Fruit fly (Drosophila melanogaster) whole organism, wandering third instar larva: ENCODE measurements around the gene TSG101.

Source experiments
- Abd-B ChIP-seq: fragments of >200 bp; optimal IDR thresholded peaks from 2 replicates; lab custom pipeline; 2017; ENCODE audit warnings: missing biosample characterization, missing genetic modification characterization
- CG32264 ChIP-seq: fragments of 200-800 bp; sonication (Bioruptor generic); optimal IDR thresholded peaks from 2 replicates; lab custom pipeline; 2016; ENCODE audit warnings: missing biosample characterization, missing genetic modification characterization
- CG9705 ChIP-seq: fragments of 200-800 bp; sonication (Bioruptor generic); optimal IDR thresholded peaks from 2 replicates; lab custom pipeline; 2018; ENCODE audit warnings: missing biosample characterization, mild to moderate bottlenecking, missing genetic modification characterization
- CrebA ChIP-seq: fragments of 200-800 bp; sonication (Bioruptor generic); optimal IDR thresholded peaks from 2 replicates; lab custom pipeline; 2016; ENCODE audit warnings: missing biosample characterization, mild to moderate bottlenecking, missing genetic modification characterization, borderline replicate concordance
- Dfd ChIP-seq: fragments of >200 bp; optimal IDR thresholded peaks from 2 replicates; lab custom pipeline; 2017; ENCODE audit warnings: missing biosample characterization, missing genetic modification characterization
- Dif ChIP-seq: fragments of 200-275, 200-300 bp; sonication (Bioruptor generic); optimal IDR thresholded peaks from 2 replicates; lab custom pipeline; 2018; ENCODE audit warnings: missing biosample characterization, missing genetic modification characterization; ENCODE audit not compliant: partially characterized antibody
- GATAd ChIP-seq: sonication (Bioruptor generic); optimal IDR thresholded peaks from 2 replicates; lab custom pipeline; 2016; ENCODE audit warnings: missing biosample characterization, missing genetic modification characterization
- HLH106 ChIP-seq: fragments of 200-800 bp; optimal IDR thresholded peaks from 3 replicates; lab custom pipeline; 2019; ENCODE audit warnings: missing biosample characterization, mild to moderate bottlenecking, missing genetic modification characterization, moderate library complexity
- Hnf4 ChIP-seq: fragments of 200-800 bp; sonication (Bioruptor generic); optimal IDR thresholded peaks from 2 replicates; lab custom pipeline; 2016; ENCODE audit warnings: missing biosample characterization, mild to moderate bottlenecking, missing genetic modification characterization
- Hr78 ChIP-seq: fragments of >200 bp; optimal IDR thresholded peaks from 2 replicates; lab custom pipeline; 2017; ENCODE audit warnings: missing biosample characterization, missing genetic modification characterization
- Jra ChIP-seq: sonication (Bioruptor generic); optimal IDR thresholded peaks from 2 replicates; lab custom pipeline; 2016; ENCODE audit warnings: missing biosample characterization, missing genetic modification characterization
- Mio ChIP-seq: sonication (Bioruptor generic); optimal IDR thresholded peaks from 2 replicates; lab custom pipeline; 2016; ENCODE audit warnings: missing biosample characterization, missing genetic modification characterization
- Myc ChIP-seq: fragments of >200 bp; optimal IDR thresholded peaks from 2 replicates; lab custom pipeline; 2017
- N ChIP-seq: fragments of >200 bp; optimal IDR thresholded peaks from 2 replicates; lab custom pipeline; 2018; ENCODE audit warnings: missing biosample characterization, missing external identifiers, missing genetic modification characterization
- OdsH ChIP-seq: fragments of 200-800 bp; sonication (Bioruptor generic); optimal IDR thresholded peaks from 2 replicates; lab custom pipeline; 2016; ENCODE audit warnings: missing biosample characterization, mild to moderate bottlenecking, missing genetic modification characterization
- Rel ChIP-seq, 2 experiments: fragments of 200-800 bp; sonication (Bioruptor generic) in 1 of 2; optimal IDR thresholded peaks; 2 replicates in 1 of 2; 3 replicates in 1 of 2; lab custom pipeline; 2016 to 2019; ENCODE audit warnings: mild to moderate bottlenecking in 2 of 2, missing biosample characterization in 2 of 2, missing genetic modification characterization in 2 of 2, moderate library complexity in 1 of 2
- Sp1 ChIP-seq: fragments of 200-800 bp; sonication (Bioruptor generic); optimal IDR thresholded peaks from 3 replicates; lab custom pipeline; 2019; ENCODE audit warnings: missing biosample characterization, mild to moderate bottlenecking, missing genetic modification characterization, moderate library complexity
- Vsx2 ChIP-seq: fragments of 200-300, 225-300 bp; sonication (Bioruptor generic); optimal IDR thresholded peaks from 2 replicates; lab custom pipeline; 2018; ENCODE audit warnings: missing biosample characterization, missing genetic modification characterization; ENCODE audit not compliant: partially characterized antibody
- br ChIP-seq: fragments of 200-800 bp; sonication (Bioruptor generic); optimal IDR thresholded peaks from 2 replicates; lab custom pipeline; 2016; ENCODE audit warnings: missing biosample characterization, missing genetic modification characterization
- brk ChIP-seq: fragments of 200-800 bp; sonication (Bioruptor generic); optimal IDR thresholded peaks from 2 replicates; lab custom pipeline; 2016; ENCODE audit warnings: missing biosample characterization, mild to moderate bottlenecking, missing genetic modification characterization
- dl ChIP-seq, 2 experiments: fragments of 175-275, 200-275 bp in 1 of 2; fragments of 200-275 bp in 1 of 2; sonication (Bioruptor generic); optimal IDR thresholded peaks; lab custom pipeline; 2018; ENCODE audit warnings: mild to moderate bottlenecking in 2 of 2, missing biosample characterization in 2 of 2, missing genetic modification characterization in 2 of 2, moderate library complexity in 2 of 2; ENCODE audit not compliant: partially characterized antibody in 2 of 2, insufficient read depth in 1 of 2
- dsf ChIP-seq: sonication (Bioruptor generic); optimal IDR thresholded peaks from 2 replicates; lab custom pipeline; 2016; ENCODE audit warnings: missing biosample characterization, missing genetic modification characterization, borderline replicate concordance
- ey ChIP-seq: fragments of 200-800 bp; sonication (Bioruptor generic); optimal IDR thresholded peaks from 2 replicates; lab custom pipeline; 2016; ENCODE audit warnings: missing biosample characterization, missing genetic modification characterization
- foxo ChIP-seq, 2 experiments: fragments of 200-800 bp; sonication (Bioruptor generic); optimal IDR thresholded peaks; 2 replicates in 1 of 2; 3 replicates in 1 of 2; lab custom pipeline; 2016 to 2017; ENCODE audit warnings: missing biosample characterization in 2 of 2, missing genetic modification characterization in 2 of 2
- fru ChIP-seq: fragments of 200-800 bp; sonication (Bioruptor generic); optimal IDR thresholded peaks from 3 replicates; lab custom pipeline; 2016; ENCODE audit warnings: missing biosample characterization, mild to moderate bottlenecking, missing genetic modification characterization
- h ChIP-seq: fragments of 200-800 bp; sonication (Bioruptor generic); optimal IDR thresholded peaks from 3 replicates; lab custom pipeline; 2016; ENCODE audit warnings: missing biosample characterization, mild to moderate bottlenecking, missing genetic modification characterization
- jim ChIP-seq: fragments of 175-275, 200-325 bp; sonication (Bioruptor generic); optimal IDR thresholded peaks from 2 replicates; lab custom pipeline; 2016; ENCODE audit warnings: missing biosample characterization, mild to moderate bottlenecking, missing genetic modification characterization
- lola ChIP-seq: fragments of >200 bp; optimal IDR thresholded peaks from 2 replicates; lab custom pipeline; 2017; ENCODE audit warnings: missing biosample characterization, missing genetic modification characterization
- psq ChIP-seq: fragments of 200-800 bp; sonication (Bioruptor generic); optimal IDR thresholded peaks from 3 replicates; lab custom pipeline; 2017; ENCODE audit warnings: missing biosample characterization, mild to moderate bottlenecking, missing genetic modification characterization, moderate library complexity
- rgr ChIP-seq: fragments of 200-800 bp; sonication (Bioruptor generic); optimal IDR thresholded peaks from 3 replicates; lab custom pipeline; 2016; ENCODE audit warnings: missing biosample characterization, mild to moderate bottlenecking, missing genetic modification characterization
- sage ChIP-seq: fragments of 200-800 bp; sonication (Bioruptor generic); optimal IDR thresholded peaks from 2 replicates; lab custom pipeline; 2016; ENCODE audit warnings: missing biosample characterization, mild to moderate bottlenecking, missing genetic modification characterization
- sv ChIP-seq: fragments of 200-800 bp; sonication (Bioruptor generic); optimal IDR thresholded peaks from 3 replicates; lab custom pipeline; 2016; ENCODE audit warnings: missing biosample characterization, missing genetic modification characterization
- usp ChIP-seq: fragments of >200 bp; optimal IDR thresholded peaks from 2 replicates; lab custom pipeline; 2017; ENCODE audit warnings: missing biosample characterization, missing genetic modification characterization
- woc ChIP-seq: sonication (Bioruptor generic); optimal IDR thresholded peaks from 2 replicates; lab custom pipeline; 2016; ENCODE audit warnings: missing biosample characterization, mild to moderate bottlenecking, missing genetic modification characterization

Gene TSG101

dm6 chr3L:16872487-16872955 is 30.4 kb downstream of the TSG101 start:
- peak; percentile 37 for TF ChIP-seq ey (GFP tag; lab: Kevin White, UChicago)
- TF ChIP-seq foxo (GFP tag; optimal IDR thresholded peaks at IDR 0.05; lab: Kevin White, UChicago) = peak in 1 of 2 experiments; percentile 28
- TF ChIP-seq dl (GFP tag; optimal IDR thresholded peaks at IDR 0.05; lab: Kevin White, UChicago; ENCODE audit: insufficient read depth in 1 of 2, partially characterized antibody in 2 of 2) = no peak
- peak; percentile 23 for TF ChIP-seq br
- peak; percentile 33 for TF ChIP-seq woc (GFP tag; lab: Kevin White, UChicago)
- peak; percentile 14 for TF ChIP-seq rgr (GFP tag; lab: Kevin White, UChicago)
- TF ChIP-seq Dif (GFP tag; lab: Kevin White, UChicago) = no peak
- TF ChIP-seq brk (GFP tag; lab: Kevin White, UChicago) = no peak
- peak; percentile 47 for TF ChIP-seq OdsH
- TF ChIP-seq psq (GFP tag; lab: Kevin White, UChicago) = peak; percentile 25
- TF ChIP-seq sv (GFP tag; lab: Kevin White, UChicago) = peak; percentile 72
- peak; percentile 40 for TF ChIP-seq h (GFP tag; lab: Kevin White, UChicago)
- peak; percentile 34 for TF ChIP-seq fru (GFP tag; lab: Kevin White, UChicago)

- TF ChIP-seq Hnf4 (GFP tag; lab: Kevin White, UChicago) (no peak), sv (GFP tag; lab: Kevin White, UChicago) (no peak), GATAd (GFP tag; lab: Kevin White, UChicago) (no peak), usp (GFP tag; lab: Kevin White, UChicago) (no peak), Sp1 (GFP tag; lab: Kevin White, UChicago) (no peak), Dfd (no peak), CrebA (GFP tag; lab: Kevin White, UChicago) (no peak), Rel (GFP tag; optimal IDR thresholded peaks at IDR 0.05; lab: Kevin White, UChicago) (no peak), Rel (tag; optimal IDR thresholded peaks at IDR 0.05; lab: Kevin White, UChicago) (no peak), Mio (GFP tag; lab: Kevin White, UChicago) (no peak), dsf (no peak), HLH106 (tag; lab: Kevin White, UChicago) (no peak), Jra (GFP tag; lab: Kevin White, UChicago) (no peak), Abd-B (GFP tag; lab: Kevin White, UChicago) (no peak)
Observed at dm6 chr3L:16873127-16873543, 31.0 kb downstream of the TSG101 start.

- TF ChIP-seq CG32264 (GFP tag; lab: Kevin White, UChicago) = no peak
- TF ChIP-seq Rel (GFP tag; optimal IDR thresholded peaks at IDR 0.05; lab: Kevin White, UChicago) = no peak
- no peak for TF ChIP-seq Rel (tag; optimal IDR thresholded peaks at IDR 0.05; lab: Kevin White, UChicago)
- no peak for TF ChIP-seq CrebA (GFP tag; lab: Kevin White, UChicago)
- TF ChIP-seq br = no peak
- TF ChIP-seq sage (GFP tag; lab: Kevin White, UChicago) = no peak
- TF ChIP-seq sv (GFP tag; lab: Kevin White, UChicago) = no peak
- TF ChIP-seq Hnf4 (GFP tag; lab: Kevin White, UChicago) = no peak
- no peak for TF ChIP-seq ey (GFP tag; lab: Kevin White, UChicago)
- no peak for TF ChIP-seq CG9705 (GFP tag; lab: Kevin White, UChicago)
- no peak for TF ChIP-seq Jra (GFP tag; lab: Kevin White, UChicago)
- TF ChIP-seq Myc (lab: Kevin White, UChicago) = no peak
- no peak for TF ChIP-seq fru (GFP tag; lab: Kevin White, UChicago)
- no peak for TF ChIP-seq N
- no peak for TF ChIP-seq dsf
- no peak for TF ChIP-seq Sp1 (GFP tag; lab: Kevin White, UChicago)
- TF ChIP-seq HLH106 (tag; lab: Kevin White, UChicago) = no peak
- no peak for TF ChIP-seq jim (GFP tag; lab: Kevin White, UChicago)
- no peak for TF ChIP-seq Hr78 (GFP tag; lab: Kevin White, UChicago)
- no peak for TF ChIP-seq brk (GFP tag; lab: Kevin White, UChicago)
Observed at dm6 chr3L:16873679-16874078, 31.6 kb downstream of the TSG101 start.

dm6 chr3L:16875484-16875883 is 33.4 kb downstream of the TSG101 start:
- TF ChIP-seq usp (GFP tag; lab: Kevin White, UChicago) (no peak), lola (GFP tag; lab: Kevin White, UChicago) (peak; percentile 90), Myc (lab: Kevin White, UChicago) (peak; percentile 81), Dfd (no peak), Vsx2 (GFP tag; lab: Kevin White, UChicago) (peak; percentile 60), Dif (GFP tag; lab: Kevin White, UChicago) (peak; percentile 22), N (peak; percentile 81)
